Worm (Caenorhabditis elegans): ENCODE results near the gene F13C5.5.

The F13C5.5 gene

DNA sequence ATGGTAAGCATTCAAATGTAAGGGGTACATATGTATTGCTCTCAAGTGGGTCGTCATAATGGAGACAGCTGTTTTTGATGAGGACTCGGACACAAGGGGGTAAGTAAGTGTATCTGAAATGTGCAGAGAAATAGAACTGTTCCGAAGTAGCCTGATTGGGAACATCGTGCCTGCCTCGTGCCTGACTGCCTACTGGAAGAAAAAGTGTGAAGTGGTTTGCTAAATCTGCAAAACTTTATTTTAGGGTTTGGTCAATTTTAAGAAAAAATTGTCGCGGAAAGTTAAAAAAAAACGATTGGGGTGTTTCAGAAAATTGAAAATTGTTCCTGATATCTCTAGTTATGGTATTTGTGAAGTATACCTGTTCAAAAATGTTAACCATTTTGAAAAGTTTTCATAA is 51.1 kb downstream of the F13C5.5 start, which contains the start of gene hlh-19:
hlh-19 (minus strand) TSS at position 101 of the 400 bp plus-strand sequence.
- TF ChIP-seq lsy-2 (tag; optimal IDR thresholded peaks at IDR 0.05) (no peak), lin-32 (GFP tag; optimal IDR thresholded peaks at IDR 0.05) (no peak), ces-1 (GFP tag; optimal IDR thresholded peaks at IDR 0.05) (no peak), mep-1 (tag; optimal IDR thresholded peaks at IDR 0.05) (no peak), unc-39 (tag; optimal IDR thresholded peaks at IDR 0.05) (no peak), unc-120 (tag; optimal IDR thresholded peaks at IDR 0.05; ENCODE audit: poor library complexity, severe bottlenecking) (no peak), nhr-237 (tag; optimal IDR thresholded peaks at IDR 0.05) (no peak), nhr-28 (tag; optimal IDR thresholded peaks at IDR 0.05) (no peak), sptf-1 (tag; optimal IDR thresholded peaks at IDR 0.05) (no peak), ztf-11 (tag; optimal IDR thresholded peaks at IDR 0.05) (no peak), nhr-12 (tag; optimal IDR thresholded peaks at IDR 0.05) (no peak), zip-8 (tag; optimal IDR thresholded peaks at IDR 0.05) (no peak), nhr-76 (tag; optimal IDR thresholded peaks at IDR 0.05) (no peak)

DNA sequence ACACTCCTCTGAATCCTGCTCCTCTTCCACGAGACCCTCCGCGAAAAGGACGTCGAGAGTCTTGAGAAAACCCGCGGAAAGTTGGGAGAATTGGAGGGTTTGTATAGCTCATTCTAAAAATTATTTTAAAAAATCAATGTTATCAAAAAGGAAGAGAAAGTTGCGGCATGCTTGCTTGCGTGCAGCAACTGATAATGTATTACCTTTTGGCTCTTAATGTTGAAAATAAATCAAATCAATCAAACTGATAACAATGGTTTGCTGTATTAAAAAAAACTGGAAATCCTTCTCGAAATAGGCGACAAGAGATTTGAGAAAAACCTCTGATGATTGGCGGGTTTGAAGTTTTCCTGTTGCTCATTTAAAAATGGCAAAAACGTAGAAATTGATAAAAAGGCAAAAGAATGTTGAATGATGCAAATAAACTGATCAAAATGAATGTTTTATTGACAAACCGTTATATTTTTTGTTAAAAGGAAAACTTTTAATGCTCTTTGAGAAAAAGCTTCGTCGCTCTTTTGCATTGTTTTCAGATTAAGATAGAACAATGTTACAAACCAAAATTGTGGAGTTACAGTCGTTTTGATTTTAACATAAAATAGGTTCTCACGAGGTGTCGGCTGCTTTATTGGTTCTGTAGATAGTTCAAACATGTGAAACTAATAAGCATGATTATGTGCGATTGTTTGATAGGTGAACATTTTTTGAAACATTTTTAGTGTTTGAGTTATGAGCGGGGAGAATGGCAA is 53.1 kb downstream of the F13C5.5 start:
- TF ChIP-seq nhr-2 (tag; optimal IDR thresholded peaks at IDR 0.05) (no peak), lin-32 (GFP tag; optimal IDR thresholded peaks at IDR 0.05) (no peak), elt-1 (tag; optimal IDR thresholded peaks at IDR 0.05; ENCODE audit: borderline replicate concordance, insufficient read depth) (no peak), elt-3 (tag; optimal IDR thresholded peaks at IDR 0.05) (no peak), pha-4 (tag; optimal IDR thresholded peaks at IDR 0.05) (no peak), nhr-28 (tag; optimal IDR thresholded peaks at IDR 0.05) (no peak), unc-62 (GFP tag; optimal IDR thresholded peaks at IDR 0.05) (no peak), mls-2 (tag; optimal IDR thresholded peaks at IDR 0.05) (no peak), unc-120 (tag; optimal IDR thresholded peaks at IDR 0.05; ENCODE audit: poor library complexity, severe bottlenecking) (no peak)

All from whole organism, mixed stage, embryonic.